Fruit fly (Drosophila melanogaster) whole organism, embryonic: ENCODE measurements around the gene CG13075.

ENCODE experiments used
- B-H1 ChIP-seq: fragments of 200-800 bp; sonication (Bioruptor generic); IDR thresholded peaks from 3 replicates; pipeline ENCODE4 v1.3.6; 2022; ENCODE audit warnings: missing biosample characterization, missing genetic modification characterization
- Blimp-1 ChIP-seq: fragments of 200-800 bp; sonication (Bioruptor generic); optimal IDR thresholded peaks from 3 replicates; lab custom pipeline; 2018; ENCODE audit warnings: missing biosample characterization, missing genetic modification characterization, mild to moderate bottlenecking, moderate library complexity, missing genetic modification reagents
- CG10979 ChIP-seq: fragments of 200-800 bp; sonication (Bioruptor generic); optimal IDR thresholded peaks from 2 replicates; lab custom pipeline; 2018; ENCODE audit warnings: missing biosample characterization, mild to moderate bottlenecking, missing genetic modification characterization, moderate library complexity
- CG11085 ChIP-seq: fragments of 200-800 bp; sonication (Bioruptor generic); IDR thresholded peaks from 2 replicates; pipeline ENCODE4 v1.3.6; 2022; ENCODE audit warnings: missing biosample characterization, missing genetic modification characterization
- CG12071 ChIP-seq: fragments of 200-800 bp; sonication (Bioruptor generic); optimal IDR thresholded peaks from 3 replicates; lab custom pipeline; 2018; ENCODE audit warnings: missing biosample characterization, mild to moderate bottlenecking, missing genetic modification characterization
- CG13424 ChIP-seq: fragments of 200-800 bp; sonication (Bioruptor generic); optimal IDR thresholded peaks from 2 replicates; lab custom pipeline; 2019; ENCODE audit warnings: missing biosample characterization, mild to moderate bottlenecking, missing genetic modification characterization, moderate library complexity
- CG14441 ChIP-seq: fragments of 200-800 bp; sonication (Bioruptor generic); IDR thresholded peaks from 2 replicates; pipeline ENCODE4 v1.3.6; 2022; ENCODE audit warnings: missing biosample characterization, missing genetic modification characterization
- CG15269 ChIP-seq: fragments of 200-800 bp; sonication (Bioruptor generic); optimal IDR thresholded peaks from 2 replicates; lab custom pipeline; 2018; ENCODE audit warnings: missing biosample characterization, mild to moderate bottlenecking, missing genetic modification characterization, moderate library complexity
- CG1603 ChIP-seq: fragments of 200-800 bp; sonication (Bioruptor generic); optimal IDR thresholded peaks from 2 replicates; lab custom pipeline; 2019; ENCODE audit warnings: missing biosample characterization, mild to moderate bottlenecking, missing genetic modification characterization, moderate library complexity
- CG18011 ChIP-seq: fragments of 200-800 bp; sonication (Bioruptor generic); optimal IDR thresholded peaks from 2 replicates; lab custom pipeline; 2017; ENCODE audit warnings: missing biosample characterization, missing genetic modification characterization, mild to moderate bottlenecking, moderate library complexity, missing genotype
- CG18599 ChIP-seq: fragments of 200-800 bp; sonication (Bioruptor generic); optimal IDR thresholded peaks from 3 replicates; lab custom pipeline; 2017; ENCODE audit warnings: missing biosample characterization, missing genetic modification characterization, mild to moderate bottlenecking, moderate library complexity, missing genetic modification reagents
- CG34422 ChIP-seq: fragments of 200-800 bp; sonication (Bioruptor generic); IDR thresholded peaks from 3 replicates; pipeline ENCODE4 v1.3.6; 2022; ENCODE audit warnings: missing biosample characterization, missing genetic modification characterization
- CG4424 ChIP-seq: fragments of 200-800 bp; sonication (Bioruptor generic); optimal IDR thresholded peaks from 3 replicates; lab custom pipeline; 2016; ENCODE audit warnings: missing biosample characterization, missing genetic modification characterization
- CG4617 ChIP-seq: fragments of 200-800 bp; sonication (Bioruptor generic); optimal IDR thresholded peaks from 3 replicates; lab custom pipeline; 2016; ENCODE audit warnings: missing biosample characterization, missing genetic modification characterization, borderline replicate concordance
- CG6689 ChIP-seq: fragments of 200-800 bp; sonication (Bioruptor generic); IDR thresholded peaks from 2 replicates; pipeline ENCODE4 v1.3.6; 2022; ENCODE audit warnings: missing biosample characterization, missing genetic modification characterization
- CG7271 ChIP-seq: fragments of 200-800 bp; sonication (Bioruptor generic); optimal IDR thresholded peaks from 2 replicates; lab custom pipeline; 2018; ENCODE audit warnings: missing biosample characterization, mild to moderate bottlenecking, missing genetic modification characterization, moderate library complexity
- CG7556 ChIP-seq: fragments of 200-800 bp; sonication (Bioruptor generic); optimal IDR thresholded peaks from 2 replicates; lab custom pipeline; 2017; ENCODE audit warnings: missing biosample characterization, mild to moderate bottlenecking, missing genetic modification characterization
- CG9609 ChIP-seq: fragments of 200-800 bp; sonication (Bioruptor generic); optimal IDR thresholded peaks from 3 replicates; lab custom pipeline; 2016; ENCODE audit warnings: missing biosample characterization, missing genetic modification characterization
- CG9876 ChIP-seq: fragments of 200-800 bp; sonication (Bioruptor generic); optimal IDR thresholded peaks from 2 replicates; lab custom pipeline; 2016; ENCODE audit warnings: missing biosample characterization, missing genetic modification characterization
- CkIIα-i1 ChIP-seq: fragments of 200-800 bp; sonication (Bioruptor generic); IDR thresholded peaks from 2 replicates; pipeline ENCODE4 v1.3.6; 2022; ENCODE audit warnings: missing biosample characterization, missing genetic modification characterization
- Dref ChIP-seq: fragments of 200-800 bp; sonication (Bioruptor generic); IDR thresholded peaks from 2 replicates; pipeline ENCODE4 v1.3.6; 2022; ENCODE audit warnings: missing biosample characterization, missing genetic modification characterization
- Ets65A ChIP-seq: fragments of 200-800 bp; sonication (Bioruptor generic); peaks from one replicate; lab custom pipeline; 2016; ENCODE audit warnings: missing biosample characterization, missing genetic modification characterization
- Gug ChIP-seq: fragments of 200-800 bp; sonication (Bioruptor generic); IDR thresholded peaks from 4 replicates; pipeline ENCODE4 v1.3.6; 2022; ENCODE audit warnings: missing biosample characterization, missing genetic modification characterization
- Meics ChIP-seq: fragments of 200-800 bp; sonication (Bioruptor generic); optimal IDR thresholded peaks from 2 replicates; lab custom pipeline; 2017; ENCODE audit warnings: missing biosample characterization, mild to moderate bottlenecking, missing genetic modification characterization
- Nf-YA ChIP-seq: fragments of 200-800 bp; sonication (Bioruptor generic); IDR thresholded peaks from 2 replicates; pipeline ENCODE4 v1.3.6; 2022; ENCODE audit warnings: missing biosample characterization, missing genetic modification characterization
- NfI ChIP-seq: fragments of 200-800 bp; sonication (Bioruptor generic); optimal IDR thresholded peaks from 3 replicates; lab custom pipeline; 2018; ENCODE audit warnings: missing biosample characterization, mild to moderate bottlenecking, missing genetic modification characterization, moderate library complexity
- Opbp ChIP-seq: fragments of 200-800 bp; sonication (Bioruptor generic); IDR thresholded peaks from 3 replicates; pipeline ENCODE4 v1.3.6; 2022; ENCODE audit warnings: missing biosample characterization, missing genetic modification characterization; ENCODE audit not compliant: partially characterized antibody
- Ptx1 ChIP-seq: fragments of 200-800 bp; sonication (Bioruptor generic); IDR thresholded peaks from 2 replicates; pipeline ENCODE4 v1.3.6; 2022; ENCODE audit warnings: missing biosample characterization, missing genetic modification characterization
- Scr ChIP-seq: fragments of 200-800 bp; sonication (Bioruptor generic); IDR thresholded peaks from 2 replicates; pipeline ENCODE4 v1.3.6; 2022; ENCODE audit warnings: missing biosample characterization, missing genetic modification characterization; ENCODE audit not compliant: partially characterized antibody
- Side ChIP-seq: fragments of 200-800 bp; sonication (Bioruptor generic); optimal IDR thresholded peaks from 2 replicates; lab custom pipeline; 2016; ENCODE audit warnings: missing biosample characterization, missing genetic modification characterization
- Sin3A ChIP-seq: fragments of >200 bp; optimal IDR thresholded peaks from 2 replicates; lab custom pipeline; 2018
- Sry-β ChIP-seq: fragments of 200-800 bp; sonication (Bioruptor generic); optimal IDR thresholded peaks from 2 replicates; lab custom pipeline; 2018; ENCODE audit warnings: missing biosample characterization, mild to moderate bottlenecking, missing genetic modification characterization, moderate library complexity
- Xbp1 ChIP-seq: fragments of 200-800 bp; sonication (Bioruptor generic); optimal IDR thresholded peaks from 3 replicates; lab custom pipeline; 2016; ENCODE audit warnings: missing biosample characterization, mild to moderate bottlenecking, missing genetic modification characterization
- Xrp1 ChIP-seq: fragments of 200-800 bp; sonication (Bioruptor generic); IDR thresholded peaks from 2 replicates; pipeline ENCODE4 v1.3.6; 2022; ENCODE audit warnings: missing biosample characterization, missing genetic modification characterization
- bigmax ChIP-seq: fragments of 200-800 bp; sonication (Bioruptor generic); optimal IDR thresholded peaks from 2 replicates; lab custom pipeline; 2018; ENCODE audit warnings: missing biosample characterization, mild to moderate bottlenecking, missing genetic modification characterization
- cad ChIP-seq: fragments of >200 bp; optimal IDR thresholded peaks from 2 replicates; lab custom pipeline; 2017; ENCODE audit warnings: missing biosample characterization, missing genetic modification characterization
- dm ChIP-seq: fragments of 200-800 bp; sonication (Bioruptor generic); optimal IDR thresholded peaks from 3 replicates; lab custom pipeline; 2016; ENCODE audit warnings: missing biosample characterization, missing genetic modification characterization
- fd3F ChIP-seq: fragments of 200-800 bp; sonication (Bioruptor generic); optimal IDR thresholded peaks from 2 replicates; lab custom pipeline; 2018; ENCODE audit warnings: missing biosample characterization, mild to moderate bottlenecking, missing genetic modification characterization, moderate library complexity
- fru ChIP-seq: fragments of >200 bp; optimal IDR thresholded peaks from 2 replicates; lab custom pipeline; 2017
- ftz-f1 ChIP-seq: fragments of 200-800 bp; sonication (Bioruptor generic); optimal IDR thresholded peaks from 2 replicates; lab custom pipeline; 2016; ENCODE audit warnings: missing biosample characterization, missing genetic modification characterization
- fu2 ChIP-seq: fragments of 200-800 bp; sonication (Bioruptor generic); optimal IDR thresholded peaks from 2 replicates; lab custom pipeline; 2016; ENCODE audit warnings: missing biosample characterization, missing genetic modification characterization
- ham ChIP-seq: fragments of 200-800 bp; sonication (Bioruptor generic); IDR thresholded peaks from 2 replicates; pipeline ENCODE4 v1.3.6; 2022; ENCODE audit warnings: missing biosample characterization, missing genetic modification characterization
- kni ChIP-seq: fragments of 200-800 bp; sonication (Bioruptor generic); optimal IDR thresholded peaks from 3 replicates; lab custom pipeline; 2017; ENCODE audit warnings: mild to moderate bottlenecking, missing biosample characterization, missing genetic modification reagents, missing genetic modification characterization
- lov ChIP-seq, 2 experiments: fragments of 200-800 bp in 1 of 2; fragments of >200 bp in 1 of 2; sonication (Bioruptor generic) in 1 of 2; IDR thresholded peaks in 1 of 2; optimal IDR thresholded peaks in 1 of 2; 2 replicates in 1 of 2; 3 replicates in 1 of 2; pipeline versions ENCODE4 v1.3.6 to Lab custom; 2017 to 2022; ENCODE audit warnings: missing biosample characterization in 1 of 2, missing genetic modification characterization in 1 of 2
- p53 ChIP-seq: fragments of 200-800 bp; sonication (Bioruptor generic); optimal IDR thresholded peaks from 2 replicates; lab custom pipeline; 2016; ENCODE audit warnings: missing biosample characterization, missing genetic modification characterization
- peb ChIP-seq: fragments of 200-800 bp; sonication (Bioruptor generic); IDR thresholded peaks from 2 replicates; pipeline ENCODE4 v1.3.6; 2022; ENCODE audit warnings: missing biosample characterization, missing genetic modification characterization
- repo ChIP-seq: fragments of 200-800 bp; sonication (Bioruptor generic); optimal IDR thresholded peaks from 2 replicates; lab custom pipeline; 2016; ENCODE audit warnings: missing biosample characterization, missing genetic modification characterization
- seq ChIP-seq: fragments of 200-800 bp; sonication (Bioruptor generic); IDR thresholded peaks from 2 replicates; pipeline ENCODE4 v1.3.6; 2022; ENCODE audit warnings: missing biosample characterization, missing genetic modification characterization
- unc-4 ChIP-seq: fragments of 200-800 bp; sonication (Bioruptor generic); IDR thresholded peaks from 2 replicates; pipeline ENCODE4 v1.3.6; 2022; ENCODE audit warnings: missing biosample characterization, missing genetic modification characterization; ENCODE audit not compliant: partially characterized antibody

CG13075 gene

dm6 chr3L:16128973-16129745 lies 45.4 kb downstream of the CG13075 start, which contains the start of gene SsRbeta (continued):
- no peak for TF ChIP-seq CG7271
- peak; percentile 43 for TF ChIP-seq CG14441
- TF ChIP-seq ham = no peak
- TF ChIP-seq CG12071 = no peak
- no peak for TF ChIP-seq repo (GFP tag; lab: Kevin White, UChicago)
- peak; percentile 4 for TF ChIP-seq fd3F (GFP tag; lab: Kevin White, UChicago)
- no peak for TF ChIP-seq dm (GFP tag; lab: Kevin White, UChicago)
- TF ChIP-seq Xrp1 (GFP tag; lab: Robert Waterston, UW) = peak; percentile 56
- TF ChIP-seq ftz-f1 (GFP tag; lab: Kevin White, UChicago) = no peak
- TF ChIP-seq cad (GFP tag; lab: Kevin White, UChicago) = no peak
- peak; percentile 74 for TF ChIP-seq Opbp (GFP tag; lab: Robert Waterston, UW)
- TF ChIP-seq Sry-β (GFP tag; lab: Kevin White, UChicago) = peak; percentile 61
- peak; percentile 48 for TF ChIP-seq Xbp1 (GFP tag; lab: Kevin White, UChicago)
- TF ChIP-seq CkIIα-i1 (GFP tag; lab: Robert Waterston, UW) = no peak
- peak; percentile 89 for TF ChIP-seq Ets65A
- TF ChIP-seq CG15269 (tag; lab: Kevin White, UChicago) = peak; percentile 36
- no peak for TF ChIP-seq fu2 (GFP tag; lab: Kevin White, UChicago)
- peak; percentile 9 for TF ChIP-seq NfI (GFP tag; lab: Kevin White, UChicago)
- TF ChIP-seq bigmax (GFP tag; lab: Kevin White, UChicago) = peak; percentile 17
- TF ChIP-seq CG9876 = no peak
- TF ChIP-seq CG7556 (GFP tag; lab: Kevin White, UChicago) = peak; percentile 64
- no peak for TF ChIP-seq fru (lab: Kevin White, UChicago)
- peak; percentile 12 for TF ChIP-seq CG18599
- TF ChIP-seq seq (GFP tag; lab: Robert Waterston, UW) = no peak
- no peak for TF ChIP-seq CG4617 (GFP tag; lab: Kevin White, UChicago)
- TF ChIP-seq Meics (GFP tag; lab: Kevin White, UChicago) = peak; percentile 43
- peak; percentile 72 for TF ChIP-seq Scr (GFP tag; lab: Robert Waterston, UW)
- TF ChIP-seq CG13424 (tag; lab: Kevin White, UChicago) = peak; percentile 37
- TF ChIP-seq Gug = peak; percentile 71
- TF ChIP-seq Sin3A (lab: Kevin White, UChicago) = peak; percentile 37
- TF ChIP-seq CG4424 (GFP tag; lab: Kevin White, UChicago) = peak; percentile 48
- peak; percentile 77 for TF ChIP-seq CG1603 (tag; lab: Kevin White, UChicago)
- peak; percentile 72 for TF ChIP-seq Dref (GFP tag; lab: Robert Waterston, UW)
- no peak for TF ChIP-seq p53 (GFP tag; lab: Kevin White, UChicago)
- TF ChIP-seq Side (GFP tag; lab: Kevin White, UChicago) = no peak
- TF ChIP-seq Ptx1 = peak; percentile 4; the same call in 1 of the 2 replicates
- no peak for TF ChIP-seq CG11085 (GFP tag; lab: Robert Waterston, UW)
- peak; percentile 94 for TF ChIP-seq CG18011 (GFP tag; lab: Kevin White, UChicago)
- peak; percentile 5 for TF ChIP-seq kni
- TF ChIP-seq CG6689 (GFP tag; lab: Robert Waterston, UW) = peak; percentile 43
- TF ChIP-seq unc-4 (GFP tag; lab: Robert Waterston, UW) = peak; percentile 69
- peak; percentile 23 for TF ChIP-seq CG9609 (GFP tag; lab: Kevin White, UChicago)
- peak; percentile 19; the same call in 1 of the 2 replicates for TF ChIP-seq peb (GFP tag; lab: Robert Waterston, UW)
- TF ChIP-seq Nf-YA = 0 out of 2 replicates have a peak, but pooled peaks have one; percentile 11
- TF ChIP-seq lov (optimal IDR thresholded peaks at IDR 0.05; lab: Kevin White, UChicago) = no peak
- TF ChIP-seq lov (GFP tag; IDR thresholded peaks at IDR 0.05; lab: Robert Waterston, UW) = 0 out of 3 replicates have a peak, but pooled peaks have one; percentile 4
- peak; percentile 68; the same call in 2 of the 3 replicates for TF ChIP-seq CG34422 (GFP tag; lab: Robert Waterston, UW)
- TF ChIP-seq CG10979 = no peak
- no peak; the same call in 2 of the 3 replicates for TF ChIP-seq B-H1 (GFP tag; lab: Robert Waterston, UW)
- TF ChIP-seq Blimp-1 = peak; percentile 49
